Worm (Caenorhabditis elegans): ENCODE data around the gene K11C4.1.

DNA sequence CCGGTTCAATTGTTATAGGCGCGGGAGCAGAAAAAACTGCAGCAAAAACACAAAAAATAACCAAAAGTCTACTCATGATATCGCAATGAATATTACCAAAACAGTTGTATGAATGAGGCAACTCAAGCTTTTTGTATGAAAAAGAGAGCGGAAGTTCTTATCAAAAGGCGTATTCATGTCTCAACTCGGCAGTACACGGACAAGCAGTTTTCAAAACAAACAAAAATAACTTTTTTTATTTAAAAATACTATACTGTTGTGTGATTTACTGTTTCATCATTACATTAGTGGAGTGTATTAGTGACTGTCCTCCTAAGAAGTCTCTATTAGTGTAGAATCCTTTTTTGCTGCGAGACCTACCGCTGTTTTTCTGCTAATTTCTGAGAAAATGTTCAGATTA is 50.6 kb downstream of the K11C4.1 start, which contains the start of gene Y57E12B.4:
- TF ChIP-seq fkh-10 (GFP tag; optimal IDR thresholded peaks at IDR 0.05) (no peak), pqm-1 (tag; optimal IDR thresholded peaks at IDR 0.05) (no peak), hlh-13 (GFP tag; optimal IDR thresholded peaks at IDR 0.05) (no peak)

All from whole organism, late embryonic.